Fruit fly (Drosophila melanogaster) Kc167 (cell line): ENCODE results near the gene nAChRalpha5.

ENCODE experiments used
- Myc ChIP-seq: fragments of >200 bp; optimal IDR thresholded peaks from 2 replicates; lab custom pipeline; 2017; ENCODE audit warnings: missing external identifiers
- Sin3A ChIP-seq: fragments of >200 bp; optimal IDR thresholded peaks from 2 replicates; lab custom pipeline; 2018; ENCODE audit warnings: missing external identifiers
- h ChIP-seq: fragments of >200 bp; optimal IDR thresholded peaks from 3 replicates; lab custom pipeline; 2018; ENCODE audit warnings: missing external identifiers
- ttk ChIP-seq: sonication (Bioruptor generic); optimal IDR thresholded peaks from 2 replicates; lab custom pipeline; 2017; ENCODE audit warnings: missing external identifiers

DNA sequence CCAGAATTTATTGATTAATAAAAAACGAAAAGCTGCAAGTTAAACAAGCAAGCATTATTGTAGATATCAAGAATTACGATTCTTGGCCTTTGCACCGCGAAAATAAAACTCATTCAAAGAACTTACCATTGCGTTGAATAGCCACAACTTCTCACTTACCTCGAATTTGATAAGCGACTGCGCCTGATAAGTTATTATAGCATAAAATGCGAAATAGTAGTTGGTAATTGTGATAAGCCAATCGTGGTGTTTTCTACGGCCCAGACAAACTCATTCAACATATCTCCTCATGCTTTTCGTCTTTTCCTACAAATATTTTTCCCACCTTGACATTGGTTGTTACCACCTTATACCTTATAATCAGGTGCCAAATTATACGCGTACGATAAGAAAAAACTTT is 24.9 kb upstream of the nAChRalpha5 start:
- TF ChIP-seq Sin3A (lab: Kevin White, UChicago) (no peak), h (lab: Kevin White, UChicago) (no peak), Myc (lab: Kevin White, UChicago) (no peak), ttk (no peak)
